Fruit fly (Drosophila melanogaster) whole organism, prepupa: ENCODE results near the gene HDAC1.

Experiments used
- Blimp-1 ChIP-seq: fragments of 200-800 bp; sonication (Bioruptor generic); optimal IDR thresholded peaks from 3 replicates; lab custom pipeline; 2017; ENCODE audit warnings: missing biosample characterization, missing genetic modification characterization, mild to moderate bottlenecking, moderate library complexity, missing genetic modification reagents
- CG10631 ChIP-seq: fragments of 200-800 bp; sonication (Bioruptor generic); optimal IDR thresholded peaks from 2 replicates; lab custom pipeline; 2016; ENCODE audit warnings: missing biosample characterization, missing genetic modification characterization
- CG10669 ChIP-seq: fragments of 200-800 bp; sonication (Bioruptor generic); optimal IDR thresholded peaks from 3 replicates; lab custom pipeline; 2018; ENCODE audit warnings: missing biosample characterization, mild to moderate bottlenecking, missing genetic modification characterization, moderate library complexity
- CG11294 ChIP-seq: fragments of 200-800 bp; sonication (Bioruptor generic); IDR thresholded peaks from 2 replicates; pipeline ENCODE4 v1.3.6; 2022; ENCODE audit warnings: missing biosample characterization, missing genetic modification characterization
- CG11762 ChIP-seq: fragments of 200-800 bp; sonication (Bioruptor generic); optimal IDR thresholded peaks from 3 replicates; lab custom pipeline; 2016; ENCODE audit warnings: missing biosample characterization, missing genetic modification characterization; ENCODE audit not compliant: insufficient read depth
- CG11902 ChIP-seq: fragments of 200-800 bp; sonication (Bioruptor generic); optimal IDR thresholded peaks from 3 replicates; lab custom pipeline; 2016; ENCODE audit warnings: missing biosample characterization, missing genetic modification characterization
- CG15336 ChIP-seq: fragments of 200-800 bp; sonication (Bioruptor generic); IDR thresholded peaks from 2 replicates; pipeline ENCODE4 v1.3.6; 2022; ENCODE audit warnings: missing biosample characterization, missing genetic modification characterization
- CG1621 ChIP-seq: fragments of 200-800 bp; sonication (Bioruptor generic); optimal IDR thresholded peaks from 3 replicates; lab custom pipeline; 2018; ENCODE audit warnings: missing biosample characterization, mild to moderate bottlenecking, missing genetic modification characterization
- CG16779 ChIP-seq: fragments of 200-800 bp; sonication (Bioruptor generic); optimal IDR thresholded peaks from 3 replicates; lab custom pipeline; 2017; ENCODE audit warnings: missing biosample characterization, mild to moderate bottlenecking, missing genetic modification characterization
- CG31627 ChIP-seq: fragments of 200-800 bp; sonication (Bioruptor generic); optimal IDR thresholded peaks from 3 replicates; lab custom pipeline; 2016; ENCODE audit warnings: missing biosample characterization, missing genetic modification characterization
- CG34406 ChIP-seq: fragments of 200-800 bp; sonication (Bioruptor generic); optimal IDR thresholded peaks from 3 replicates; lab custom pipeline; 2016; ENCODE audit warnings: missing biosample characterization, missing genetic modification characterization
- CG4318 ChIP-seq: fragments of 200-800 bp; sonication (Bioruptor generic); optimal IDR thresholded peaks from 3 replicates; lab custom pipeline; 2017; ENCODE audit warnings: missing biosample characterization, mild to moderate bottlenecking, missing genetic modification characterization
- CG6163 ChIP-seq: fragments of 200-800 bp; sonication (Bioruptor generic); IDR thresholded peaks from 3 replicates; pipeline ENCODE4 v1.3.6; 2022; ENCODE audit warnings: missing biosample characterization, missing genetic modification characterization
- CG6276 ChIP-seq: fragments of 200-800 bp; sonication (Bioruptor generic); optimal IDR thresholded peaks from 2 replicates; lab custom pipeline; 2017; ENCODE audit warnings: missing biosample characterization, mild to moderate bottlenecking, missing genetic modification characterization
- CG6792 ChIP-seq: fragments of 200-800 bp; sonication (Bioruptor generic); optimal IDR thresholded peaks from 3 replicates; lab custom pipeline; 2016; ENCODE audit warnings: missing biosample characterization, missing genetic modification characterization
- CG6808 ChIP-seq: fragments of 200-800 bp; sonication (Bioruptor generic); optimal IDR thresholded peaks from 3 replicates; lab custom pipeline; 2017; ENCODE audit warnings: missing biosample characterization, missing genetic modification characterization, mild to moderate bottlenecking, moderate library complexity, missing genetic modification reagents
- CG7368 ChIP-seq: fragments of 200-800 bp; sonication (Bioruptor generic); optimal IDR thresholded peaks from 3 replicates; lab custom pipeline; 2016; ENCODE audit warnings: missing biosample characterization, missing genetic modification characterization
- CG8119 ChIP-seq: fragments of 200-800 bp; sonication (Bioruptor generic); IDR thresholded peaks from 3 replicates; pipeline ENCODE4 v1.3.6; 2022; ENCODE audit warnings: missing biosample characterization, missing genetic modification characterization
- CG8632 ChIP-seq: fragments of 200-800 bp; sonication (Bioruptor generic); optimal IDR thresholded peaks from 3 replicates; lab custom pipeline; 2016; ENCODE audit warnings: missing biosample characterization, missing genetic modification characterization
- CG9139 ChIP-seq: fragments of 200-800 bp; sonication (Bioruptor generic); optimal IDR thresholded peaks from 3 replicates; lab custom pipeline; 2017; ENCODE audit warnings: missing biosample characterization, mild to moderate bottlenecking, missing genetic modification characterization
- Eip75B ChIP-seq: fragments of 200-800 bp; sonication (Bioruptor generic); optimal IDR thresholded peaks from 3 replicates; lab custom pipeline; 2016; ENCODE audit warnings: missing biosample characterization, missing genetic modification characterization
- Eip78C ChIP-seq: fragments of 200-800 bp; sonication (Bioruptor generic); peaks from one replicate; lab custom pipeline; 2016; ENCODE audit warnings: missing biosample characterization, missing genetic modification characterization
- Eip93F ChIP-seq: fragments of 200-800 bp; sonication (Bioruptor generic); optimal IDR thresholded peaks from 2 replicates; lab custom pipeline; 2016; ENCODE audit warnings: missing biosample characterization, mild to moderate bottlenecking, missing genetic modification characterization
- Ets21C ChIP-seq: fragments of 200-800 bp; sonication (Bioruptor generic); optimal IDR thresholded peaks from 3 replicates; lab custom pipeline; 2016; ENCODE audit warnings: missing biosample characterization, missing genetic modification characterization
- Gug ChIP-seq: fragments of 200-800 bp; sonication (Bioruptor generic); IDR thresholded peaks from 2 replicates; pipeline ENCODE4 v1.3.6; 2022; ENCODE audit warnings: missing biosample characterization, missing genetic modification characterization
- Hr38 ChIP-seq: sonication (Bioruptor generic); optimal IDR thresholded peaks from 2 replicates; lab custom pipeline; 2016; ENCODE audit warnings: missing biosample characterization, missing genetic modification characterization
- Hr4 ChIP-seq: fragments of 200-800 bp; sonication (Bioruptor generic); optimal IDR thresholded peaks from 3 replicates; lab custom pipeline; 2016; ENCODE audit warnings: missing biosample characterization, missing genetic modification characterization
- Lpt ChIP-seq: fragments of 200-800 bp; sonication (Bioruptor generic); optimal IDR thresholded peaks from 3 replicates; lab custom pipeline; 2016; ENCODE audit warnings: missing biosample characterization, missing genetic modification characterization
- Met ChIP-seq: fragments of 200-800 bp; sonication (Bioruptor generic); optimal IDR thresholded peaks from 3 replicates; lab custom pipeline; 2016; ENCODE audit warnings: missing biosample characterization, missing genetic modification characterization
- OdsH ChIP-seq: fragments of 200-800 bp; sonication (Bioruptor generic); optimal IDR thresholded peaks from 3 replicates; lab custom pipeline; 2016; ENCODE audit warnings: missing biosample characterization, missing genetic modification characterization
- Sox14 ChIP-seq: fragments of 200-800 bp; sonication (Bioruptor generic); optimal IDR thresholded peaks from 3 replicates; lab custom pipeline; 2016; ENCODE audit warnings: missing biosample characterization, missing genetic modification characterization
- Sox15 ChIP-seq: fragments of 200-800 bp; sonication (Bioruptor generic); optimal IDR thresholded peaks from 3 replicates; lab custom pipeline; 2016; ENCODE audit warnings: missing biosample characterization, missing genetic modification characterization
- achi ChIP-seq: fragments of 200-800 bp; sonication (Bioruptor generic); optimal IDR thresholded peaks from 3 replicates; lab custom pipeline; 2016; ENCODE audit warnings: missing biosample characterization, missing genetic modification characterization
- acj6 ChIP-seq: fragments of 200-800 bp; sonication (Bioruptor generic); optimal IDR thresholded peaks from 3 replicates; lab custom pipeline; 2016; ENCODE audit warnings: missing biosample characterization, missing genetic modification characterization
- cyc ChIP-seq: fragments of 200-800 bp; sonication (Bioruptor generic); optimal IDR thresholded peaks from 3 replicates; lab custom pipeline; 2016; ENCODE audit warnings: missing biosample characterization, missing genetic modification characterization
- dac ChIP-seq: fragments of 200-800 bp; sonication (Bioruptor generic); optimal IDR thresholded peaks from 2 replicates; lab custom pipeline; 2017; ENCODE audit warnings: missing biosample characterization, mild to moderate bottlenecking, missing genetic modification characterization
- dsx ChIP-seq: fragments of 200-800 bp; optimal IDR thresholded peaks from 3 replicates; lab custom pipeline; 2019; ENCODE audit warnings: missing biosample characterization, mild to moderate bottlenecking, missing genetic modification characterization, moderate library complexity; ENCODE audit not compliant: poor library complexity, severe bottlenecking
- fd59A ChIP-seq: fragments of 200-800 bp; sonication (Bioruptor generic); optimal IDR thresholded peaks from 2 replicates; lab custom pipeline; 2017; ENCODE audit warnings: missing biosample characterization, mild to moderate bottlenecking, missing genetic modification characterization, missing genetic modification reagents
- fd85E ChIP-seq: fragments of 200-800 bp; sonication (Bioruptor generic); optimal IDR thresholded peaks from 3 replicates; lab custom pipeline; 2016; ENCODE audit warnings: missing biosample characterization, missing genetic modification characterization
- fkh ChIP-seq: fragments of 200-800 bp; sonication (Bioruptor generic); optimal IDR thresholded peaks from 3 replicates; lab custom pipeline; 2017; ENCODE audit warnings: missing biosample characterization, mild to moderate bottlenecking, missing genetic modification characterization, moderate library complexity
- lz ChIP-seq: fragments of 200-800 bp; sonication (Bioruptor generic); optimal IDR thresholded peaks from 3 replicates; lab custom pipeline; 2016; ENCODE audit warnings: missing biosample characterization, missing genetic modification characterization
- net ChIP-seq: fragments of 200-800 bp; sonication (Bioruptor generic); optimal IDR thresholded peaks from 3 replicates; lab custom pipeline; 2016; ENCODE audit warnings: missing biosample characterization, missing genetic modification characterization
- pdm3 ChIP-seq: fragments of 200-800 bp; sonication (Bioruptor generic); optimal IDR thresholded peaks from 3 replicates; lab custom pipeline; 2016; ENCODE audit warnings: missing biosample characterization, missing genetic modification characterization
- spab ChIP-seq: fragments of 200-800 bp; sonication (Bioruptor generic); optimal IDR thresholded peaks from 2 replicates; lab custom pipeline; 2017; ENCODE audit warnings: missing biosample characterization, mild to moderate bottlenecking, missing genetic modification characterization, missing genetic modification reagents
- ss ChIP-seq, 2 experiments: fragments of 200-800 bp; sonication (Bioruptor generic); optimal IDR thresholded peaks; 2 replicates in 1 of 2; 3 replicates in 1 of 2; lab custom pipeline; 2017 to 2018; ENCODE audit warnings: mild to moderate bottlenecking in 2 of 2, missing biosample characterization in 2 of 2, missing genetic modification characterization in 2 of 2, moderate library complexity in 1 of 2
- svp ChIP-seq: fragments of 200-800 bp; sonication (Bioruptor generic); peaks from one replicate; lab custom pipeline; 2016; ENCODE audit warnings: missing biosample characterization, missing genetic modification characterization
- topi ChIP-seq: fragments of 200-800 bp; sonication (Bioruptor generic); optimal IDR thresholded peaks from 3 replicates; lab custom pipeline; 2016; ENCODE audit warnings: missing biosample characterization, missing genetic modification characterization
- vri ChIP-seq: fragments of 200-800 bp; sonication (Bioruptor generic); optimal IDR thresholded peaks from 3 replicates; lab custom pipeline; 2016; ENCODE audit warnings: missing biosample characterization, mild to moderate bottlenecking, missing genetic modification characterization

HDAC1 gene

dm6 chr3L:4611311-4611710 is 15.2 kb upstream of the HDAC1 start (continued):
- TF ChIP-seq net, result peak; percentile 84
- TF ChIP-seq Sox15 (GFP tag; lab: Kevin White, UChicago), result peak; percentile 68
- peak; percentile 91 for TF ChIP-seq CG15336 (GFP tag; lab: Robert Waterston, UW)
- TF ChIP-seq CG4318 (GFP tag; lab: Kevin White, UChicago), result peak; percentile 72
- peak; percentile 81 for TF ChIP-seq CG6808 (GFP tag; lab: Kevin White, UChicago)
- TF ChIP-seq svp (GFP tag; lab: Kevin White, UChicago), result peak; percentile 81
- TF ChIP-seq Sox14 (GFP tag; lab: Kevin White, UChicago), result peak; percentile 83
- TF ChIP-seq CG6276 (GFP tag; lab: Kevin White, UChicago), result peak; percentile 80
- TF ChIP-seq dsx (GFP tag; lab: Kevin White, UChicago), result peak; percentile 85
- TF ChIP-seq CG6163, result peak; percentile 95
- TF ChIP-seq Eip78C, result peak; percentile 96
- TF ChIP-seq CG11294 (GFP tag; lab: Robert Waterston, UW), result peak; percentile 85
- peak; percentile 85 for TF ChIP-seq Eip75B (GFP tag; lab: Kevin White, UChicago)
- peak; percentile 81 for TF ChIP-seq Lpt (GFP tag; lab: Kevin White, UChicago)
- TF ChIP-seq acj6 (GFP tag; lab: Kevin White, UChicago), result peak; percentile 83
- TF ChIP-seq CG31627 (GFP tag; lab: Kevin White, UChicago), result peak; percentile 61
- TF ChIP-seq CG10631 (GFP tag; lab: Kevin White, UChicago), result peak; percentile 82
- TF ChIP-seq CG10669 (GFP tag; lab: Kevin White, UChicago), result peak; percentile 85
- TF ChIP-seq CG7368, result peak; percentile 77
- TF ChIP-seq vri (GFP tag; lab: Kevin White, UChicago), result peak; percentile 27

DNA sequence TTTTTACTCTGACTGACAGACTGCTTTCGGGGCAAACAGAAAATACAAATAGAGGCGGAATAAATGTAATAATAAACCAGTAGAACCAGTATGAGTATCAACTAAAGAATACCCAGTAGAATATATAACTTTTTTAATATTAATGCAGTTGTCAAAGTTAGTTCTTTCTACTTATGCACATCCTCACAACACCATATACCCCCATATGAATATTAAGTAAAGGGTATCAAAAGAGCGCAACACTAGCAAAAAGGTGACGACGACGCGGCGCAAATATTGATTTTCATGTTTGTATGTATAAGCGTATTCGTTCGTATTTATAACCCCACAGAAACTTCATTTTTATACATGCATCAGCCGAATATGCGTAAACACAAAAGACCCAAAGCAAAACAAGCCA is 13.5 kb upstream of the HDAC1 start:
- TF ChIP-seq CG8632 (GFP tag; lab: Kevin White, UChicago) (peak; percentile 87), CG1621 (tag; lab: Kevin White, UChicago) (peak; percentile 52), fd59A (GFP tag; lab: Kevin White, UChicago) (peak; percentile 63), CG6808 (GFP tag; lab: Kevin White, UChicago) (peak; percentile 71), Hr38 (GFP tag; lab: Kevin White, UChicago) (no peak), achi (GFP tag; lab: Kevin White, UChicago) (peak; percentile 83), topi (GFP tag; lab: Kevin White, UChicago) (peak; percentile 88), dsx (GFP tag; lab: Kevin White, UChicago) (peak; percentile 75), CG10669 (GFP tag; lab: Kevin White, UChicago) (peak; percentile 83), fkh (GFP tag; lab: Kevin White, UChicago) (peak; percentile 99), ss (GFP tag; optimal IDR thresholded peaks at IDR 0.05; lab: Kevin White, UChicago) (peak; percentile 72 to 82), CG15336 (GFP tag; lab: Robert Waterston, UW) (peak; percentile 80), CG10631 (GFP tag; lab: Kevin White, UChicago) (peak; percentile 69), Lpt (GFP tag; lab: Kevin White, UChicago) (peak; percentile 63), lz (GFP tag; lab: Kevin White, UChicago) (peak; percentile 59), Met (GFP tag; lab: Kevin White, UChicago) (peak; percentile 81), Eip93F (GFP tag; lab: Kevin White, UChicago) (no peak), CG6276 (GFP tag; lab: Kevin White, UChicago) (peak; percentile 69), Ets21C (GFP tag; lab: Kevin White, UChicago) (peak; percentile 48), CG34406 (GFP tag; lab: Kevin White, UChicago) (peak; percentile 87), CG9139 (peak; percentile 77), CG11294 (GFP tag; lab: Robert Waterston, UW) (peak; percentile 80; the same call in 1 of the 2 replicates), CG11762 (GFP tag; lab: Kevin White, UChicago) (peak; percentile 73), CG16779 (tag; lab: Kevin White, UChicago) (peak; percentile 55), OdsH (peak; percentile 84), fd85E (GFP tag; lab: Kevin White, UChicago) (peak; percentile 58), spab (GFP tag; lab: Kevin White, UChicago) (peak; percentile 75), dac (GFP tag; lab: Kevin White, UChicago) (peak; percentile 45), vri (GFP tag; lab: Kevin White, UChicago) (peak; percentile 78), pdm3 (GFP tag; lab: Kevin White, UChicago) (peak; percentile 87), svp (GFP tag; lab: Kevin White, UChicago) (peak; percentile 95), cyc (peak; percentile 88), CG4318 (GFP tag; lab: Kevin White, UChicago) (peak; percentile 42), CG6792 (GFP tag; lab: Kevin White, UChicago) (peak; percentile 72), CG11902 (GFP tag; lab: Kevin White, UChicago) (peak; percentile 74), net (peak; percentile 83), CG8119 (GFP tag; lab: Robert Waterston, UW) (peak; percentile 80), Gug (GFP tag; lab: Robert Waterston, UW) (peak; percentile 75), Blimp-1 (GFP tag; lab: Kevin White, UChicago) (peak; percentile 42), Eip78C (peak; percentile 96), Hr4 (GFP tag; lab: Kevin White, UChicago) (peak; percentile 79)
